Worm (Caenorhabditis elegans) whole organism, L4 larva: ENCODE data around the gene Y55B1BL.1.

ENCODE experiments used
- ZK546.5 ChIP-seq, 2 experiments: sonication (generic microtip); optimal IDR thresholded peaks; 2 replicates each; lab custom pipeline; 2017; ENCODE audit warnings: missing biosample characterization in 2 of 2, missing genetic modification characterization in 2 of 2
- daf-12 ChIP-seq: fragments of 150-350 bp; optimal IDR thresholded peaks from 2 replicates; lab custom pipeline; 2014; ENCODE audit warnings: missing biosample characterization, missing genetic modification reagents, missing genetic modification characterization
- egl-27 ChIP-seq: sonication (generic microtip); optimal IDR thresholded peaks from 3 replicates; lab custom pipeline; 2017; ENCODE audit warnings: missing biosample characterization, missing genetic modification reagents, missing genetic modification characterization
- lin-29 ChIP-seq: fragments of 200-800 bp; sonication (Bioruptor generic); IDR thresholded peaks from 2 replicates; pipeline ENCODE4 v1.3.6; 2022; ENCODE audit warnings: missing genetic modification reagents, missing genetic modification characterization, missing compliant biosample characterization
- lsy-2 ChIP-seq, 2 experiments: fragments of 150-350 bp in 1 of 2; sonication (generic microtip) in 1 of 2; optimal IDR thresholded peaks; 2 replicates each; lab custom pipeline; 2014 to 2017; ENCODE audit warnings: missing biosample characterization in 2 of 2, missing genetic modification characterization in 2 of 2
- mxl-2 ChIP-seq: fragments of 200-800 bp; sonication (Bioruptor generic); conservative IDR thresholded peaks from 2 replicates; pipeline ENCODE4 v1.3.6; 2022; ENCODE audit warnings: missing genetic modification reagents, missing genetic modification characterization, missing compliant biosample characterization
- nhr-11 ChIP-seq: fragments of 150-350 bp; optimal IDR thresholded peaks from 2 replicates; lab custom pipeline; 2014; ENCODE audit warnings: missing biosample characterization, missing genetic modification characterization
- nhr-28 ChIP-seq: fragments of 150-350 bp; optimal IDR thresholded peaks from 2 replicates; lab custom pipeline; 2014; ENCODE audit warnings: missing biosample characterization, missing genetic modification characterization
- nhr-41 ChIP-seq: fragments of 200-800 bp; sonication (Bioruptor generic); IDR thresholded peaks from 2 replicates; pipeline ENCODE4 v1.3.6; 2022; ENCODE audit warnings: missing genetic modification reagents, missing genetic modification characterization, missing compliant biosample characterization
- nhr-76 ChIP-seq: fragments of 150-350 bp; optimal IDR thresholded peaks from 2 replicates; lab custom pipeline; 2014; ENCODE audit warnings: missing biosample characterization, missing genetic modification characterization
- unc-130 ChIP-seq: sonication (generic microtip); optimal IDR thresholded peaks from 2 replicates; lab custom pipeline; 2016; ENCODE audit warnings: missing genetic modification reagents, missing genetic modification characterization, missing compliant biosample characterization
- unc-39 ChIP-seq: sonication (generic microtip); optimal IDR thresholded peaks from 2 replicates; lab custom pipeline; 2017; ENCODE audit warnings: missing biosample characterization, missing genetic modification characterization
- zag-1 ChIP-seq: fragments of 150-350 bp; optimal IDR thresholded peaks from 2 replicates; lab custom pipeline; 2014; ENCODE audit warnings: missing biosample characterization, missing genetic modification characterization

ce11 chrIII:358106-358505 lies 44.1 kb upstream of the Y55B1BL.1 start:
- TF ChIP-seq ZK546.5 (tag; optimal IDR thresholded peaks at IDR 0.05; lab: Kevin White, UChicago) (no peak), nhr-11 (tag; lab: Kevin White, UChicago) (no peak), zag-1 (tag; lab: Kevin White, UChicago) (no peak), lin-29 (GFP tag; lab: Robert Waterston, UW) (no peak), daf-12 (no peak), nhr-28 (tag; lab: Kevin White, UChicago) (no peak), nhr-76 (no peak), lsy-2 (tag; optimal IDR thresholded peaks at IDR 0.05; lab: Kevin White, UChicago) (no peak), nhr-41 (no peak), unc-39 (no peak), egl-27 (tag; lab: Kevin White, UChicago) (no peak), unc-130 (GFP tag; lab: Kevin White, UChicago) (no peak), mxl-2 (GFP tag; lab: Robert Waterston, UW) (no peak)
